Worm (Caenorhabditis elegans) whole organism, L4/young adult: Measurements from ENCODE around the gene nkcc-1.

ENCODE experiments used
- W03F9.2 ChIP-seq: fragments of 150-350 bp; optimal IDR thresholded peaks from 2 replicates; lab custom pipeline; 2014; ENCODE audit warnings: missing biosample characterization, missing genetic modification characterization
- dao-5 ChIP-seq: sonication (generic microtip); optimal IDR thresholded peaks from 2 replicates; lab custom pipeline; 2016; ENCODE audit warnings: missing genotype, missing genetic modification characterization, moderate library complexity, missing compliant biosample characterization
- him-1 ChIP-seq: sonication (generic microtip); optimal IDR thresholded peaks from 2 replicates; lab custom pipeline; 2016; ENCODE audit warnings: missing genotype, missing genetic modification reagents, missing genetic modification characterization, missing compliant biosample characterization

The nkcc-1 gene

DNA sequence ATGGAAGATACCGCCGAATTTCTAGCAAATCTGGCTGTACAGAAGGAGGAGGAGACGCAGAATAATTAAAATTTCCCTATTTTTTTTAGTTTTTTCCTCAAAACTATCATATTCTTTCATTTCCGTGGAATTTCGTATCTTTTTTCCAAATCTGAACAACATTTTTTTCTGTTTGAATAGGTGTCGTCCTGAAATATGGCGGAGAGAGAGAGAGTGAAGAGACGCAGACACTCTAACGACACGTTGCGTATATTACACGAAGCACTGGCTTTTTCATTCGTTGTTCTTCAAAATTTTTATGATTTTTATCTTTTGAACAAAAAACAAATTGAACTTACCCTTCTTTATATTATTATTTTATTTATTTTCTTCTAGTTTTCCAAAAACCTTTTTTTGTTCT is 40.9 kb downstream of the nkcc-1 start:
- TF ChIP-seq dao-5 (tag; lab: Kevin White, UChicago), result no peak
- no peak for TF ChIP-seq him-1 (tag; lab: Kevin White, UChicago)
- no peak for TF ChIP-seq W03F9.2 (tag; lab: Kevin White, UChicago)

DNA sequence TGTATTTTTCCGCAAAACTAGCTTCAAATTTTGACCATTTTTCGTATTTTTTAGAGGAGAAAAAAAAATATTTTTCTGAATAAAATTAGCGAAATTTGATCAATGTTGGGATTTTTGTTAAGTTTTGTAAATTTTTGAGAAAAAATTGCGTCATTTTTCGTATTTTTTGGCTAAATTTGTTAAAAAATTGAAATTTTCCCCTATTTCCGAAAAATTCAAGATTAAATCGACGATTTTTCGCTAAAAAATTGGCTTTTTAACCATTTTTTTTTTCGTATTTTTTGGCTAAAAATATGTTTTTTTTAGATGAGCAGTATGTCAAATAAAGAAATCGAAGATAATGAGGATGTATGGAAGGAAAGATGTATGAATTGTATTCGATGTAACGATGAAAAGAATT is 46.7 kb downstream of the nkcc-1 start, which contains the start of gene cfp-1:
TSS of gene cfp-1 (plus strand) at position 301 of the 400 bp plus-strand sequence.
- no peak for TF ChIP-seq him-1 (tag; lab: Kevin White, UChicago)
- TF ChIP-seq dao-5 (tag; lab: Kevin White, UChicago), result no peak
- no peak for TF ChIP-seq W03F9.2 (tag; lab: Kevin White, UChicago)

DNA sequence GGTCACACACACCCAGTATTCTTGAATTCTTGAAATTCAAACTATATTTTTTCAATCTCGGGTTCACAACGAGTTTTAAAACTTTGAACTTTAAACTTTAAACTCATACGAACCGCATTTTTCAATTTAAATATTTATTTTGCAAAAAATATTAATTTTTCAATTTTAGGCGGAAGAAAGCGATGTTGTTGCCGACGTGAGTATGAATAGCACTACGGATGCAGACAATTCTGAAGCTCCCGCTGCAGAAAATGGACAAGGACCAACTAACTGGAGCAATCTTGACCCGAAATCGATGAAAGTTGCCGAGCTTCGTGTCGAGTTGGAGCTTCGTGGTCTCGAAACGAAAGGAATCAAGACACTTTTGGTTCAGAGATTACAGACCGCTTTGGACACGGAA is 49.4 kb downstream of the nkcc-1 start:
- TF ChIP-seq W03F9.2 (tag; lab: Kevin White, UChicago) (no peak), dao-5 (tag; lab: Kevin White, UChicago) (no peak), him-1 (tag; lab: Kevin White, UChicago) (no peak)

DNA sequence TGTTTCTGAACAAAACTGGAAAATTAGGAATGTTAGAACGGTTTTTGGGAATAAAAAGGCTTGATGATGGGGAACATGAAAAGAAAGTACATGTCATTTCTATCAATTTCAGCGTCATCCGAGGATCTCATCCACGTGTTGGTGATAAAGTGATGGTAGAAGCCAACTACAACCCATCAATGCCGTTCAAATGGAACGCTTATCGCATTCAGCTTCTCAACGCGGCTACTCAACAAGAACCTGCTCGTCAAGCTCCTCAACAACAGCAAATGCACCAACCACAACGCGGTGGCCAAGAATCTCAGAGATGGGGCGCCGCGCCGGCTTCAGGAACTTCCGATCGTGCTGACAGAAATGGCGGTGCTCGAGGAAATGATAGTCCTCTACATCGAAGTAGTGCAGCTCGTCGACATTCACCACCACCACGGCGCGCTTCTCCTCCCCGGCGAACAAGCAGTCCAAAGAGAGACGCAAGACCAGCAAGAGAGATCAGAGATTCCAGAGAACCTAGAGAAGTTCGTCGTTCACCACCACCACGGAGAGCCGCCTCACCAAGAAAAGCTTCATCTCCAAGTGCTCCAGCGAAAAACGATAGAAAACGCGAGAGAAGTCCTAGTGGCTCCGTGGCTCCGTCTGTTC is 51.7 kb downstream of the nkcc-1 start:
- TF ChIP-seq him-1 (tag; lab: Kevin White, UChicago) (no peak), dao-5 (tag; lab: Kevin White, UChicago) (no peak), W03F9.2 (tag; lab: Kevin White, UChicago) (no peak)

DNA sequence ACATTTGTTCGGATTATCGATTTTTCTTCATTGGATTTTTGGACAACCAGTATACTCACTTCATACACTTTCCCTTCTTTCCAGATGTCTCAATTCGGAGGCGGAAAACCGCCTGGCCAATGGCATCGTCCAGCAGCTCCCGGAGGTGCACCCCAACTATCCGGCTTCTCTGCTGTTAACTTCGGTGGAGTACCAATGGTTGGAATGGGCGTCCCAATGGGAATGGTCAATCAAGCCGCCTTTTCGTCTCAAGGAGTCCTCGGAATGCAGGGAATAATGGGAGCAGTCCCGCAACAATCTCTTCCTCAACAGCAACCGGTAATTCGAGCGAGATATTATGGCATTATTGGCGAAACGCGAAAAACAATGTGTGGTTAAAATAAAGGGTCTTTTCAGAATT is 52.4 kb downstream of the nkcc-1 start, which contains the start of gene ccar-1:
TSS of gene ccar-1 (plus strand) at position 83 of the 400 bp plus-strand sequence.
- TF ChIP-seq W03F9.2 (tag; lab: Kevin White, UChicago) (no peak), dao-5 (tag; lab: Kevin White, UChicago) (no peak), him-1 (tag; lab: Kevin White, UChicago) (no peak)

DNA sequence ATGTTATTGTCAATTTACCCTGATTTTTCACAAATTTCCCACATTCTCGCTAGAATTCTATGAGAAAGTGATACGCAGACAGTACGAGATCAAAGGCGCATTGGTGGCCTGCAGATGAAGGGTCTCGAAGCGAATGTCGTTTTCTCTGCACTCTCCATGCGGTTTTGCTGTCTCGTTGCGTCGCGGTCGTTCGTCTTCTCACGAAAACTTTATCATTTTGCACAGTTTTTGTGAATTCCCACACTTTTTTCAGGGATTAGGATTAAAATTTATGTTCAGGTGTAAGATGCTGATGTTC is 52.9 kb downstream of the nkcc-1 start:
- TF ChIP-seq dao-5 (tag; lab: Kevin White, UChicago) (no peak), W03F9.2 (tag; lab: Kevin White, UChicago) (peak; percentile 36), him-1 (tag; lab: Kevin White, UChicago) (no peak)

DNA sequence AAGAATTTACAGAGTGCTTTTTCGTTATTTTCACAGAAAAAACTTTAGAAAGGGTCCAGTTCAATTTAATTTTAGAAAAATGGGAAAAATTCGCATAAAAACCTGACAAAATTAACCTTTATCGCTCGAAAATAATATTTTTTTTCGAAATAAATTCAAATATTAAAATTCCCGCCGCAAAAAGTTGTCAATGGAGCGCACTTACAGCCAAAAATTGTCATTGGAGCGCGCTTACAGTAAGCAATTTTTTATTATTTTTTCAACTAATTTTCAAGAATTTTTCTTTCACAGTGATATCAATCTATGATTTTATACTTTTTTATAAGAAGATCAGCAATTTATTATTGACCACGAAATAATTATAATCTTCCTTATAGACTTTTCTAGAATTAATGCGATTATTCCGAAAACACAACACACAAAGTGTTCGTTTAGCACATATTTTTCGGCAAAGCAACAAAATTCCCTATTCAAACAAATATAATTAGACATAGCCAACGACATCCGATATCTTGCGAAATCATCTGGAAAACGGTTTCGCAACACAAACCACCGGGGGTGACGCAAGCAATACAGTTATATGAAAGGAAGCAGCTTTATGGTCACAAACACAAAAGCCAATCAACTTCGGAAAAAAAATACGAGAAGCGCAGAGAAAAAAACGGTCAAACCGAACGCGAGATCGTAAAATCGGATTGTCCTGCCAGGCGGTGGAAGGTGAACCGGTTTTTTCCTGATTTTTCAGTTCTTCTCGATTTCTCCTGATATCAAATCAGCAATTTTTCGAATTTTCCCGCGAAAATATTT is 53.5 kb downstream of the nkcc-1 start:
- TF ChIP-seq him-1 (tag; lab: Kevin White, UChicago) (no peak), W03F9.2 (tag; lab: Kevin White, UChicago) (peak; percentile 44)

DNA sequence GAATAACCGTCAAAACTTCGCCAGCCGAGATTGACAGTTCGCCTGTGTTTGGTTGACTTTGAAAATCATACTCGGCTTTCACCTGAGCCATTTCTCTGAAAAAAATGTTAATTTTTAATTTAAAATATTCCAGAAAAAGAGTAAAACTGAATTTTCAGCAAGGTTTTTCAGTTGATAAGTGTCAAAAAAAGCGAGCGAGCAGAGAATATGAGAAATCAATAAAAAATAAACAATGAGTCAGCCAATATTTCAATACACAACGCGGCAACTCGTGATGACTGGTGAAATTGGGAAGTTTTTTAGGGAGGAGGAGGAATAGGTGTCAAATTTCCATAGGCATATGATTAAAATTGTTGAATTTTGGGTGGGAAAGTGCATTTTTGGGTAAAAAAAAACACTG is 54.1 kb downstream of the nkcc-1 start, which contains the start of gene lst-4:
TSS of gene lst-4 (minus strand) at position 101 of the 400 bp plus-strand sequence.
- no peak for TF ChIP-seq dao-5 (tag; lab: Kevin White, UChicago)
- no peak for TF ChIP-seq W03F9.2 (tag; lab: Kevin White, UChicago)
- TF ChIP-seq him-1 (tag; lab: Kevin White, UChicago), result no peak

DNA sequence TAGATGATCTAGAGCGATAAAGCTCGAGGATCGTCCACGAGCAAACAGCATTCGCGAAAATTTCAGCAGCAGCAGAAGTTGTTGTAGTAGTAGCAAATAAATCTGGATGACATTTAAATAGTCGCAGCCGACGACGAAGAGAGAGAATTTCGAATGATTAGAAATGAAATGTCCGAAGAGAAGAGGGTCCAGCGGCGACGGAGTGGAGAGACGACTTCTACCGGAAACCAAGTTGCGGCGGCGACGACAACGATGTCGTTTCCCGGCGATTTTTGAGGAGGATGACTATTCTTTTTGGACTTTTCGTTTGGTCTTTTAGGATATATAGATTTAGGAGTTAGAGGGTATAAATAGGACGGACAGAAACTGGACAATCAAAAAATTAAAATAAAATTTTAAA is 57.5 kb downstream of the nkcc-1 start:
- no peak for TF ChIP-seq him-1 (tag; lab: Kevin White, UChicago)
- TF ChIP-seq dao-5 (tag; lab: Kevin White, UChicago), result no peak
- TF ChIP-seq W03F9.2 (tag; lab: Kevin White, UChicago), result no peak

DNA sequence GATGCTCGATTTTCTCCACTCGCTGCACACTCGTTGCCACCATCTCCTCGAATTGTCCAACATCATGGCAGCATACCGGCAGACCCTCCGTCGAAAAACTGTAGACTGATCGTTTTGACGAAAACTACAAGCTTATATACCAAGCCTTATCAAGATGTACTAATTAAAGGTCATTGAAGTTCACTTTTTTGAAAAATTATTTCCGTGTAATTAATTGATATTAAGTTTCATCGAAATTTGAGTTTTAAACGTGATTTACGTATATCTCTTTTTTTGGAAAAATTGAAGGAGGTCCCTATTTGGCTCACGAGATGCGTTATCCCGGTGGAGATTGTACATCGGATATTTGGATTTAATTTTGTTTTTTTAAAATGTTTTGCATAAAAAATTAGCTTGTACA is 63.2 kb downstream of the nkcc-1 start, which contains the start of gene Y37A1B.4:
TSS of gene Y37A1B.4 (minus strand) at position 101 of the 400 bp plus-strand sequence.
- TF ChIP-seq dao-5 (tag; lab: Kevin White, UChicago) (no peak), W03F9.2 (tag; lab: Kevin White, UChicago) (no peak), him-1 (tag; lab: Kevin White, UChicago) (no peak)
